Worm (Caenorhabditis elegans) whole organism, mixed stage, embryonic: ENCODE data around the gene crn-6.

Experiments
- M03D4.4 ChIP-seq: sonication (generic microtip); optimal IDR thresholded peaks from 2 replicates; lab custom pipeline; 2017; ENCODE audit warnings: mild to moderate bottlenecking, missing genetic modification characterization, missing compliant biosample characterization
- bed-3 ChIP-seq: fragments of 200-800 bp; sonication (Bioruptor generic); optimal IDR thresholded peaks from 3 replicates; lab custom pipeline; 2018; ENCODE audit warnings: mild to moderate bottlenecking, missing genetic modification characterization, moderate library complexity, missing compliant biosample characterization
- blmp-1 ChIP-seq: fragments of 150-350 bp; optimal IDR thresholded peaks from 2 replicates; lab custom pipeline; 2014; ENCODE audit warnings: missing biosample characterization, missing genetic modification characterization
- ceh-39 ChIP-seq: fragments of 150-350 bp; optimal IDR thresholded peaks from 2 replicates; lab custom pipeline; 2014; ENCODE audit warnings: missing biosample characterization, missing genetic modification characterization
- ceh-43 ChIP-seq: fragments of 200-800 bp; sonication (Bioruptor generic); optimal IDR thresholded peaks from 2 replicates; lab custom pipeline; 2018; ENCODE audit warnings: mild to moderate bottlenecking, missing genetic modification characterization, moderate library complexity, missing compliant biosample characterization
- ceh-83 ChIP-seq: fragments of 200-800 bp; sonication (Bioruptor generic); optimal IDR thresholded peaks from 2 replicates; lab custom pipeline; 2018; ENCODE audit warnings: mild to moderate bottlenecking, missing genetic modification characterization, missing compliant biosample characterization
- ces-1 ChIP-seq: fragments of 150-350 bp; optimal IDR thresholded peaks from 2 replicates; lab custom pipeline; 2014; ENCODE audit warnings: missing biosample characterization, missing genetic modification reagents, missing genetic modification characterization
- cnd-1 ChIP-seq: fragments of 200-800 bp; sonication (Bioruptor generic); optimal IDR thresholded peaks from 2 replicates; lab custom pipeline; 2018; ENCODE audit warnings: mild to moderate bottlenecking, missing genetic modification characterization, missing compliant biosample characterization
- drap-1 ChIP-seq: fragments of 200-800 bp; sonication (Bioruptor generic); optimal IDR thresholded peaks from 3 replicates; lab custom pipeline; 2018; ENCODE audit warnings: mild to moderate bottlenecking, missing genetic modification characterization, missing compliant biosample characterization
- elt-1 ChIP-seq: sonication (generic microtip); optimal IDR thresholded peaks from 2 replicates; lab custom pipeline; 2017; ENCODE audit warnings: missing genetic modification characterization, mild to moderate bottlenecking, missing compliant biosample characterization, antibody characterized with exemption, moderate library complexity, borderline replicate concordance; ENCODE audit not compliant: insufficient read depth
- elt-3 ChIP-seq: fragments of 150-350 bp; optimal IDR thresholded peaks from 2 replicates; lab custom pipeline; 2014; ENCODE audit warnings: missing biosample characterization, missing genetic modification characterization
- flh-1 ChIP-seq: fragments of 200-800 bp; sonication (Bioruptor generic); optimal IDR thresholded peaks from 2 replicates; lab custom pipeline; 2018; ENCODE audit warnings: mild to moderate bottlenecking, missing genetic modification characterization, moderate library complexity, missing compliant biosample characterization
- ham-2 ChIP-seq: fragments of 200-800 bp; sonication (Bioruptor generic); optimal IDR thresholded peaks from 2 replicates; lab custom pipeline; 2018; ENCODE audit warnings: mild to moderate bottlenecking, missing genetic modification characterization, missing compliant biosample characterization
- hlh-1 ChIP-seq: fragments of 150-350 bp; optimal IDR thresholded peaks from 2 replicates; lab custom pipeline; 2014; ENCODE audit warnings: missing biosample characterization, missing genetic modification reagents, missing genetic modification characterization
- lin-13 ChIP-seq: fragments of 150-350 bp; optimal IDR thresholded peaks from 2 replicates; lab custom pipeline; 2014; ENCODE audit warnings: missing biosample characterization, missing genetic modification characterization
- lin-32 ChIP-seq: fragments of 200-800 bp; sonication (Bioruptor generic); optimal IDR thresholded peaks from 2 replicates; lab custom pipeline; 2018; ENCODE audit warnings: mild to moderate bottlenecking, missing genetic modification characterization, missing compliant biosample characterization
- mep-1 ChIP-seq: fragments of 150-350 bp; optimal IDR thresholded peaks from 2 replicates; lab custom pipeline; 2017; ENCODE audit warnings: missing biosample characterization, missing genetic modification reagents, missing genetic modification characterization, inconsistent platforms
- mls-2 ChIP-seq: sonication (generic microtip); optimal IDR thresholded peaks from 2 replicates; lab custom pipeline; 2016; ENCODE audit warnings: mild to moderate bottlenecking, missing genetic modification characterization, moderate library complexity, missing compliant biosample characterization
- nhr-12 ChIP-seq: fragments of 150-350 bp; optimal IDR thresholded peaks from 2 replicates; lab custom pipeline; 2014; ENCODE audit warnings: missing biosample characterization, missing genetic modification characterization
- nhr-2 ChIP-seq: fragments of 150-350 bp; optimal IDR thresholded peaks from 2 replicates; lab custom pipeline; 2014; ENCODE audit warnings: missing biosample characterization, missing genetic modification characterization
- nhr-237 ChIP-seq: fragments of 150-350 bp; optimal IDR thresholded peaks from 2 replicates; lab custom pipeline; 2014; ENCODE audit warnings: missing biosample characterization, missing genetic modification characterization
- nhr-28 ChIP-seq: fragments of 150-350 bp; optimal IDR thresholded peaks from 2 replicates; lab custom pipeline; 2014; ENCODE audit warnings: missing biosample characterization, missing genetic modification characterization
- nhr-76 ChIP-seq: sonication (generic microtip); optimal IDR thresholded peaks from 2 replicates; lab custom pipeline; 2017; ENCODE audit warnings: missing biosample characterization, missing genetic modification characterization
- pha-4 ChIP-seq: fragments of 150-350 bp; optimal IDR thresholded peaks from 2 replicates; lab custom pipeline; 2018; ENCODE audit warnings: missing biosample characterization, missing genetic modification reagents, missing genetic modification characterization
- sem-2 ChIP-seq: fragments of 200-800 bp; sonication (Bioruptor generic); optimal IDR thresholded peaks from 2 replicates; lab custom pipeline; 2018; ENCODE audit warnings: mild to moderate bottlenecking, missing genetic modification characterization, missing compliant biosample characterization
- snpc-4 ChIP-seq: fragments of 150-350 bp; optimal IDR thresholded peaks from 2 replicates; lab custom pipeline; 2014; ENCODE audit warnings: missing biosample characterization, missing genetic modification characterization
- tbx-8 ChIP-seq: fragments of 200-800 bp; sonication (Bioruptor generic); optimal IDR thresholded peaks from 2 replicates; lab custom pipeline; 2018; ENCODE audit warnings: mild to moderate bottlenecking, missing genetic modification characterization, moderate library complexity, missing compliant biosample characterization
- unc-120 ChIP-seq: sonication (generic microtip); optimal IDR thresholded peaks from 2 replicates; lab custom pipeline; 2017; ENCODE audit warnings: missing genetic modification characterization, missing compliant biosample characterization; ENCODE audit not compliant: poor library complexity, severe bottlenecking
- unc-62 ChIP-seq: fragments of 150-350 bp; optimal IDR thresholded peaks from 2 replicates; lab custom pipeline; 2014; ENCODE audit warnings: missing biosample characterization, missing genetic modification reagents, missing genetic modification characterization
- zip-8 ChIP-seq: fragments of 150-350 bp; optimal IDR thresholded peaks from 2 replicates; lab custom pipeline; 2014; ENCODE audit warnings: missing biosample characterization, missing genetic modification characterization
- ztf-11 ChIP-seq: fragments of 150-350 bp; optimal IDR thresholded peaks from 2 replicates; lab custom pipeline; 2014; ENCODE audit warnings: missing biosample characterization, missing genetic modification characterization

crn-6 gene

DNA sequence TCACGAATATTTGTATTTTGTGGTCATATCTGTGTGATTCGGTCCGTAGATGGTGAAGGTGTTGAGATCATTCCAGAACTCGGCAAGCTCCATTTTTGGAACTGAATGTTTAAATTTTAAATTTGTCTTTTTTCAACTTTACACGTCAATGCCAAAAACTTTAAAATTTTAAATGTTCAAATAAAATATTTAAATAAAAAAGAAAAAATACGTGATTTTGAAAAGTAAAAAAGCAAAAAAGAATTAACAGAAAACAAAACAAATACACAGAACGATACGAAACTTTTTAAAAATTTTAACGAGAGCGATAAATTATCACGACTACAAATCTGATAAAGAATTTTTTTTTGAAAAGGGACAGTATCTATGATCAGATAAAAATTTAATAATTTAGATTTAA lies 32.9 kb upstream of the crn-6 start, which contains the start of gene elo-4:
elo-4 (minus strand) TSS at position 101 of the 400 bp plus-strand sequence.
- TF ChIP-seq ceh-83 (GFP tag; lab: Kevin White, UChicago) (no peak), blmp-1 (tag; lab: Kevin White, UChicago) (no peak), zip-8 (tag; lab: Kevin White, UChicago) (no peak)

DNA sequence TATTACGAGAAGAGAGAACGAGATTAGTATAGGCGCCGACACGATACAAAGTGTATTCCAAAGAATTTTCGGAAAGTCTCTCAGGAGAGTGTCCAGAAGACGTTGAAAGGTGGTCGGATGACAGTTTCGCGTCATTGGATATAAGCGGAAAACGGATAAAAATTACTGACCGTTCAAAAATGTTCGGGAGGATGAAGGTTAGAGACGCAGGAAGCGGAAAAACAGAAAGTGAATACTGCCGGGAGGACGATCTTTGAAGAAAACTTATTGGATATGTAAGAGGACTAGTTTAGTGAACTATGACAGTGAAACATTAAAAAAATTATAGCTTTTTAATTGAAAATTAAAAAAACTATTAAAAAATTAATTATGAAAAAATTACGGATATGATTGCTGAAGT lies 32.0 kb upstream of the crn-6 start:
- TF ChIP-seq cnd-1 (no peak), ceh-43 (GFP tag; lab: Kevin White, UChicago) (no peak), zip-8 (tag; lab: Kevin White, UChicago) (no peak), ztf-11 (tag; lab: Kevin White, UChicago) (no peak), hlh-1 (tag; lab: Kevin White, UChicago) (no peak), unc-62 (GFP tag; lab: Kevin White, UChicago) (no peak), nhr-237 (tag; lab: Kevin White, UChicago) (no peak), unc-120 (tag; lab: Kevin White, UChicago) (no peak), flh-1 (GFP tag; lab: Kevin White, UChicago) (no peak), mep-1 (no peak), mls-2 (no peak), ceh-83 (GFP tag; lab: Kevin White, UChicago) (no peak), blmp-1 (tag; lab: Kevin White, UChicago) (peak; percentile 16), nhr-12 (tag; lab: Kevin White, UChicago) (no peak), ham-2 (GFP tag; lab: Kevin White, UChicago) (peak; percentile 15), tbx-8 (GFP tag; lab: Kevin White, UChicago) (no peak), ceh-39 (no peak)
- TF ChIP-seq, all 35 proteins: peak for 2

DNA sequence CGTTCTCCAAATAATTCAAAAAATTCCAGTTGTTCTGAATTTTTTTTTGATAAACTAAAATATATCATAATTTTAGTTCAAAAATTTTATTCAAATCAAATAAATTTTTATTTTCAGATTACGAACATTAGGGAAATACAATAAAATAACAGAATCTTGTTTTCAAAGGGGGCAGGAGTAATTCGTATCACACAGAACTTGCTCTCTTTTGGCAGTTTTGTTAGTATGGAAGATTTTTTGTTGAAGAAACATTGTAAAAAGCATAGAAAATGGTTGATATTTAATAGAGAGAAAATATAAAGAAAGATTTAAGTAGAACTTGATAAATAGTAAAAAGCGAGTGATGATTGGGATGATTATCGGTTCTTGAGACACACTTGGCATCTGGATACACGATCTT lies 30.3 kb upstream of the crn-6 start:
- no peak for TF ChIP-seq unc-120 (tag; lab: Kevin White, UChicago)
- no peak for TF ChIP-seq ceh-43 (GFP tag; lab: Kevin White, UChicago)
- TF ChIP-seq bed-3 (GFP tag; lab: Kevin White, UChicago) = no peak
- no peak for TF ChIP-seq ceh-83 (GFP tag; lab: Kevin White, UChicago)
- TF ChIP-seq hlh-1 (tag; lab: Kevin White, UChicago) = no peak
- TF ChIP-seq ces-1 (GFP tag; lab: Kevin White, UChicago) = no peak
- no peak for TF ChIP-seq snpc-4 (tag; lab: Kevin White, UChicago)
- TF ChIP-seq drap-1 (GFP tag; lab: Kevin White, UChicago) = no peak
- no peak for TF ChIP-seq ztf-11 (tag; lab: Kevin White, UChicago)
- no peak for TF ChIP-seq nhr-28 (tag; lab: Kevin White, UChicago)
- TF ChIP-seq nhr-2 = no peak
- TF ChIP-seq zip-8 (tag; lab: Kevin White, UChicago) = no peak
- no peak for TF ChIP-seq pha-4 (tag; lab: Kevin White, UChicago)
- TF ChIP-seq mep-1 = no peak
- no peak for TF ChIP-seq lin-13 (tag; lab: Kevin White, UChicago)
- TF ChIP-seq flh-1 (GFP tag; lab: Kevin White, UChicago) = no peak
- TF ChIP-seq nhr-76 (tag; lab: Kevin White, UChicago) = no peak

DNA sequence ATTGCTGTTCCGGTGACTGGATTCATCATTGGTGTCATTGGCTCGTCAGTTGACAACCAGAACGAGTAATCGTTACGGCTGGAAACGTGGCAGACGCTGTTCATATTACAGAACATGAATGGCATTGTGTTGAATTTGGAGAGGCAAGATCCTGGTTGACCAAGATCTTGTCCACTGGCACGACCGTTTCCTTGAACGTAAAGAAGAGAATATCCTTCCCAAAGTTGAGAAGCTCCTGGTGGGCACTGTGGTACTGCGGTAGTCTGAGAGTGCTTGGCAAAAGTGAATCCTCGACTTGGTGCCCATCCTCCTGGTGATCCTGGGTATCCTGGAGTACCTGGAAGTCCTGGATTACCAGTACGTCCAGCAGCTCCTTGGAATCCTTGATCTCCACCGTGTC lies 29.1 kb upstream of the crn-6 start:
- TF ChIP-seq nhr-28 (tag; lab: Kevin White, UChicago) (no peak), snpc-4 (tag; lab: Kevin White, UChicago) (no peak), ceh-83 (GFP tag; lab: Kevin White, UChicago) (no peak), blmp-1 (tag; lab: Kevin White, UChicago) (no peak), mls-2 (no peak), ceh-39 (no peak), nhr-2 (no peak), M03D4.4 (tag; lab: Kevin White, UChicago) (no peak), lin-32 (no peak), nhr-12 (tag; lab: Kevin White, UChicago) (no peak), mep-1 (no peak), nhr-76 (tag; lab: Kevin White, UChicago) (no peak), sem-2 (GFP tag; lab: Kevin White, UChicago) (no peak), drap-1 (GFP tag; lab: Kevin White, UChicago) (no peak), elt-3 (tag; lab: Kevin White, UChicago) (no peak), elt-1 (tag; lab: Kevin White, UChicago) (no peak)
